Fruit fly (Drosophila melanogaster) whole organism, pupa: ENCODE measurements around the gene TwdlZ.

Source experiments
- CG10348 ChIP-seq: fragments of 200-800 bp; sonication (Bioruptor generic); IDR thresholded peaks from 2 replicates; pipeline ENCODE4 v1.3.6; 2022; ENCODE audit warnings: missing biosample characterization, missing genetic modification characterization
- CG12605 ChIP-seq: fragments of 200-800 bp; sonication (Bioruptor generic); IDR thresholded peaks from 2 replicates; pipeline ENCODE4 v1.3.6; 2022; ENCODE audit warnings: missing biosample characterization, missing genetic modification characterization
- CG13204 ChIP-seq: fragments of 200-800 bp; sonication (Bioruptor generic); optimal IDR thresholded peaks from 2 replicates; lab custom pipeline; 2018; ENCODE audit warnings: missing biosample characterization, mild to moderate bottlenecking, missing genetic modification characterization, moderate library complexity
- CG14655 ChIP-seq: fragments of 200-800 bp; sonication (Bioruptor generic); optimal IDR thresholded peaks from 3 replicates; lab custom pipeline; 2017; ENCODE audit warnings: mild to moderate bottlenecking, missing biosample characterization, missing genetic modification reagents, missing genetic modification characterization
- CG15710 ChIP-seq: fragments of 200-800 bp; sonication (Bioruptor generic); optimal IDR thresholded peaks from 2 replicates; lab custom pipeline; 2018; ENCODE audit warnings: missing biosample characterization, mild to moderate bottlenecking, missing genetic modification characterization, moderate library complexity
- CG17806 ChIP-seq: fragments of 200-800 bp; sonication (Bioruptor generic); optimal IDR thresholded peaks from 2 replicates; lab custom pipeline; 2018; ENCODE audit warnings: missing biosample characterization, mild to moderate bottlenecking, missing genetic modification characterization, moderate library complexity
- CG32121 ChIP-seq: fragments of 200-800 bp; sonication (Bioruptor generic); IDR thresholded peaks from 2 replicates; pipeline ENCODE4 v1.3.6; 2022; ENCODE audit warnings: missing biosample characterization, missing genetic modification characterization
- CG34367 ChIP-seq: fragments of 200-800 bp; sonication (Bioruptor generic); optimal IDR thresholded peaks from 2 replicates; lab custom pipeline; 2018; ENCODE audit warnings: missing biosample characterization, mild to moderate bottlenecking, missing genetic modification characterization
- CG4496 ChIP-seq: fragments of 200-800 bp; sonication (Bioruptor generic); IDR thresholded peaks from 3 replicates; pipeline ENCODE4 v1.3.6; 2022; ENCODE audit warnings: missing biosample characterization, missing genetic modification characterization
- CG8159 ChIP-seq: fragments of 200-800 bp; sonication (Bioruptor generic); optimal IDR thresholded peaks from 3 replicates; lab custom pipeline; 2018; ENCODE audit warnings: missing biosample characterization, mild to moderate bottlenecking, missing genetic modification characterization, moderate library complexity
- CG8301 ChIP-seq: fragments of 200-800 bp; sonication (Bioruptor generic); optimal IDR thresholded peaks from 2 replicates; lab custom pipeline; 2018; ENCODE audit warnings: missing biosample characterization, mild to moderate bottlenecking, missing genetic modification characterization
- CG9948 ChIP-seq: fragments of 200-800 bp; sonication (Bioruptor generic); optimal IDR thresholded peaks from 2 replicates; lab custom pipeline; 2018; ENCODE audit warnings: missing biosample characterization, mild to moderate bottlenecking, missing genetic modification characterization, moderate library complexity
- D1 ChIP-seq: fragments of 200-800 bp; sonication (Bioruptor generic); optimal IDR thresholded peaks from 2 replicates; lab custom pipeline; 2018; ENCODE audit warnings: missing biosample characterization, mild to moderate bottlenecking, missing genetic modification characterization, moderate library complexity
- EcR ChIP-seq: fragments of 200-800 bp; sonication (Bioruptor generic); optimal IDR thresholded peaks from 3 replicates; lab custom pipeline; 2019; ENCODE audit warnings: missing biosample characterization, missing genetic modification characterization, mild to moderate bottlenecking, moderate library complexity, missing genetic modification reagents
- Ets98B ChIP-seq: fragments of 200-800 bp; sonication (Bioruptor generic); IDR thresholded peaks from 2 replicates; pipeline ENCODE4 v1.3.6; 2022; ENCODE audit warnings: missing biosample characterization, missing genetic modification characterization
- Pif1A ChIP-seq: fragments of 200-800 bp; sonication (Bioruptor generic); optimal IDR thresholded peaks from 3 replicates; lab custom pipeline; 2016; ENCODE audit warnings: missing biosample characterization, missing genetic modification characterization
- Pif1B ChIP-seq: fragments of 200-800 bp; sonication (Bioruptor generic); optimal IDR thresholded peaks from 3 replicates; lab custom pipeline; 2016; ENCODE audit warnings: missing biosample characterization, missing genetic modification characterization
- Snoo ChIP-seq: fragments of 200-800 bp; sonication (Bioruptor generic); optimal IDR thresholded peaks from 3 replicates; lab custom pipeline; 2017; ENCODE audit warnings: missing biosample characterization, mild to moderate bottlenecking, missing genetic modification characterization, inconsistent platforms
- fd96Ca ChIP-seq: fragments of 200-800 bp; sonication (Bioruptor generic); IDR thresholded peaks from 3 replicates; pipeline ENCODE4 v1.3.6; 2022; ENCODE audit warnings: missing biosample characterization, missing genetic modification characterization
- gl ChIP-seq: fragments of 200-800 bp; sonication (Bioruptor generic); optimal IDR thresholded peaks from 2 replicates; lab custom pipeline; 2018; ENCODE audit warnings: missing biosample characterization, mild to moderate bottlenecking, missing genetic modification characterization
- rn ChIP-seq: fragments of 200-800 bp; sonication (Bioruptor generic); IDR thresholded peaks from 2 replicates; pipeline ENCODE4 v1.3.6; 2022; ENCODE audit warnings: missing biosample characterization, missing genetic modification characterization

Gene TwdlZ

DNA sequence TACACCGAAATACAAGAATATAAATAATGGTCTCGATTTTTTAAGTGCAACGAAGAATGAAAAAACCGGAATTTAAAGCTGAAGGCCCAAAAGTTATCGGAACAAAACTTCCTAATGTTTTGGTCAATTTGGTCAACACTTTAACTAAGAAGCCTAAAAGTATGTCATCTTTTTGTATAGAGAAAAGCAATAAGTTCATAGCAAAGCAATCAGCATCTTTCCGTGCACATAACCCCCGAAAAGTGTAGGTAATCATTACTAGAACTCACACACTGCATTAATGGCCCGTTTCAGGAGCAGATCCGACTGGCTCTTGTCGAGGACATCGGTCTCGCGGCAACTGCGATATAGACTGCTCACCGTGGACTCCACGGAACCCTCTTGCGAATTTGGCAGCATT, 6.4 kb downstream of the TwdlZ start:
- no peak for TF ChIP-seq CG14655 (GFP tag; lab: Kevin White, UChicago)

DNA sequence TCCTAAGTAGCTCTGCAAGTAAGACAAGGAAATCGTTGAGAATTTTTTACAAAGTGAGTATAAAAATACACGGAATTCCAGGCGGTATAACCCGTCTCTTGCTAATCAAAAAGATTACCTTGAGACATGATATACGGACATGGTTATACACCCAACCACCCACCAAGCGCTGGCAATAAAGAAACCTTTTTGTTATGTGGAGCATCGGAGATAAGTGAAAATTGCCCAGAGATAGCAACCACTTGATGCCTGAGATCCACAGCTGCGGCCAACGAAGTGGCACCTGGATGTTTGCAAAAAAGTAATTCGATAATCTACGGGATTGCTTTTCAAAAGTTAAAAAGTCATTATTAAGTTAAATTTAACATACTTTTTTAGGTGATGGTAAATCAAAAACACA, 8.0 kb downstream of the TwdlZ start:
- TF ChIP-seq CG14655 (GFP tag; lab: Kevin White, UChicago) (no peak), CG8159 (tag; lab: Kevin White, UChicago) (no peak), CG8301 (tag; lab: Kevin White, UChicago) (no peak), D1 (tag; lab: Kevin White, UChicago) (no peak), fd96Ca (GFP tag; lab: Robert Waterston, UW) (no peak), CG17806 (tag; lab: Kevin White, UChicago) (no peak)
- TF ChIP-seq, all 21 proteins: peak for 0

DNA sequence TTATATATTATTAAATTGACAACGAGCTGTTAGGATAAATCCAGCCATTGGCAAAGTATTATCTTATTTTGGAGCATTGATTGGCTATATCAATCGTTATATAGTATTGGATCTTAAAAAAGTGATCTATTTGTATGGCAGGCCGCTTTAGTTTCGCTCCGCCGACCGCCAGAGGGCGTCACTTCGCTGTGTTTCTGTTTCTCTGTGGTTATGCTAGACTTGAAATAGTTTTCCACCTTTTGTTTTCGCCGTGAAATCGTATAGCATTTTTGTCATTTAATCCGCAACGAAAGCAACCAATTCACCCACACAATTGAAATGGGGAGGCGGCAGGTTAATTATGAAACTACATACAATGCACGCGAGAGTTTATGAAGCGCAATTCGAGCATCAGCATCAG, 8.8 kb downstream of the TwdlZ start:
- TF ChIP-seq CG10348 (GFP tag; lab: Robert Waterston, UW) (no peak), Pif1B (GFP tag; lab: Kevin White, UChicago) (no peak), EcR (GFP tag; lab: Kevin White, UChicago) (no peak), rn (GFP tag; lab: Robert Waterston, UW) (no peak), CG8301 (tag; lab: Kevin White, UChicago) (no peak), CG4496 (no peak), Pif1A (no peak), CG12605 (GFP tag; lab: Robert Waterston, UW) (no peak), CG15710 (no peak), CG8159 (tag; lab: Kevin White, UChicago) (no peak), Snoo (tag; lab: Kevin White, UChicago) (no peak), CG17806 (tag; lab: Kevin White, UChicago) (no peak), CG32121 (GFP tag; lab: Robert Waterston, UW) (no peak), fd96Ca (GFP tag; lab: Robert Waterston, UW) (no peak), CG34367 (tag; lab: Kevin White, UChicago) (no peak), CG13204 (GFP tag; lab: Kevin White, UChicago) (no peak), CG9948 (no peak), CG14655 (GFP tag; lab: Kevin White, UChicago) (no peak), Ets98B (GFP tag; lab: Robert Waterston, UW) (no peak), gl (tag; lab: Kevin White, UChicago) (no peak)
- TF ChIP-seq, all 21 proteins: peak for 0

DNA sequence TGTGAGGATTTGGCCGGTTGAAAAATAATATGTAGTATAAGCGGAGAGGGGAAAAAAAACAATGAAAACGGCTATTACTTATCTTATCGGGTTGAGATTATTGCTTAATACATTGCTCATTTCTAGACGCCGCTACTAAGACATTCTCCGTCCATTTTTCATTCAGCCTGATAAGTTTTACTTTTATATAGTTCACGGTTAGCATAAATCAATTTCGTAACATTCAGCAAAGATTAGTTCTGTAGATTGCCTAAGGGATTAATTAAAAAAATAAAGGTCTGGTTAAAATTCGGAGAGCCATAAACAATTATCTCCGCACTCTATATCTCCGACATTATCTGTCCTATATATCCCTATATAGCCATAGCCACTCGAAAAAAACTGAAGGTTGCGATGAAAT, 9.5 kb downstream of the TwdlZ start:
- TF ChIP-seq EcR (GFP tag; lab: Kevin White, UChicago) = peak; percentile 11
- TF ChIP-seq Pif1A = no peak

DNA sequence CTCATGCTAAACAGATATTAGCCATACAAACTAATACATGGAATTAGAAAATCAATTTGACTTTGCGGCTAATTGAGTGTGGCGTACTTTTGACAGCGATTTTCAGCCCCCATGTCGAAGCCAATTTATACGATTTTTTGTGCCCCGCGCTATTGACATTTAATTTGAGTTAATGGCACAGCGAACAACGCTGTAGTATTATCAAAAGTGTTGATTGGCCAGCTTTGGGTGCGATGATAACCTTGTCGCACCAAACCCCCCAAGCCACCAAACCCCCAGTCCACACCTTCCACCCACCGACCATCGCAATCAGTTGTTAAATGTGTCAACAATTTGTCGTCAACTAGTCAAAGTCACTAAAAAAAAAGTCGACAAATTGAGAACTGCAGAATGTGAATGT, 11.3 kb downstream of the TwdlZ start:
- TF ChIP-seq rn (GFP tag; lab: Robert Waterston, UW) = no peak
- TF ChIP-seq Snoo (tag; lab: Kevin White, UChicago) = no peak
- no peak for TF ChIP-seq CG4496
- TF ChIP-seq CG32121 (GFP tag; lab: Robert Waterston, UW) = no peak

DNA sequence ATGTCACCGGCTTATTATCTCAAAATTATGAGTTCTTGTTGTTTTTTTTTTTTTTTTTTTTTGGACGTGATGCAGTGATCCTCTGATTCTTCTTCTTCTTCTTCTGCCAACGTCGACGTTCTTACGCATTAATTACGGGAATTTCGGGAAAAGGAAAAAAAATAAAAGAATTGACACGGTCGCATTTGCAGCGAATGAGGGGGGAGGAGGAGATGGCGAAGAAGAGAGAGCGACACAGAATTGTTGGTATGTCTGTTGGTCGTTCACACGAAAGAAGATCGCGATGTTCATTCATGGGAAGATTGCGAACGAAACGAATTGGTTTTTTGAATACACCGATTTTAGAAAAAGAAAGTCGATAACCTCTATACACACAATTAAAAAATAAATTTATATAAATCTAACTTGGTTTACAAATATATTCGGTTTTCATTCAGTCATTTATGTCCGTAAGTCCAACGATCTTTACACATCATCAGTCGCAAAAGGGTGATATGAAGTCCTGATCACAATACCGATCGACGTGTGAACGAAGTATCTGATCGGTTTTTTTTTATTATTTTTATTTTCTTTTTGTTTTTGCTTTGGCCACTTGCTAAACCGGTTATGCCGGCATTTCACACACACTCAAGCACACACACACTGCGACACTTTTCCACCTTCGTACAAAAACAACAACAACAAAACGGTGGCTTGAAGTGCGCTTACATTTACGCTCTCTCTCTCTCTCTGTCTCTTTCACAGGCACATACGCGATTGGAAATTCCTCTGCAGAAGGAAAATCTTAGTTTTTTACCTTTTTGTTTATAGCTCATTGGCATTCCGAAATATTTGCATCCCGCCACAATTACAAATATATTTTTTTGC, 13.0 kb downstream of the TwdlZ start:
- TF ChIP-seq CG15710 (peak; percentile 91), rn (GFP tag; lab: Robert Waterston, UW) (0 out of 2 replicates have a peak, but pooled peaks have one; percentile 16), Ets98B (GFP tag; lab: Robert Waterston, UW) (peak; percentile 85), CG34367 (tag; lab: Kevin White, UChicago) (peak; percentile 92), CG8301 (tag; lab: Kevin White, UChicago) (peak; percentile 87), CG10348 (GFP tag; lab: Robert Waterston, UW) (no peak), Pif1A (peak; percentile 92), fd96Ca (GFP tag; lab: Robert Waterston, UW) (peak; percentile 78), Snoo (tag; lab: Kevin White, UChicago) (peak; percentile 89), CG8159 (tag; lab: Kevin White, UChicago) (peak; percentile 89), CG12605 (GFP tag; lab: Robert Waterston, UW) (peak; percentile 88), CG9948 (peak; percentile 87), CG14655 (GFP tag; lab: Kevin White, UChicago) (peak; percentile 91), gl (tag; lab: Kevin White, UChicago) (peak; percentile 89), CG13204 (GFP tag; lab: Kevin White, UChicago) (peak; percentile 93), D1 (tag; lab: Kevin White, UChicago) (peak; percentile 53), CG4496 (peak; percentile 87), EcR (GFP tag; lab: Kevin White, UChicago) (peak; percentile 61), Pif1B (GFP tag; lab: Kevin White, UChicago) (peak; percentile 93), CG32121 (GFP tag; lab: Robert Waterston, UW) (peak; percentile 82), CG17806 (tag; lab: Kevin White, UChicago) (peak; percentile 82)
- TF ChIP-seq, all 21 proteins: peak for 20
